Fruit fly (Drosophila melanogaster): Measurements from ENCODE around the gene Hmu.

Hmu gene

DNA sequence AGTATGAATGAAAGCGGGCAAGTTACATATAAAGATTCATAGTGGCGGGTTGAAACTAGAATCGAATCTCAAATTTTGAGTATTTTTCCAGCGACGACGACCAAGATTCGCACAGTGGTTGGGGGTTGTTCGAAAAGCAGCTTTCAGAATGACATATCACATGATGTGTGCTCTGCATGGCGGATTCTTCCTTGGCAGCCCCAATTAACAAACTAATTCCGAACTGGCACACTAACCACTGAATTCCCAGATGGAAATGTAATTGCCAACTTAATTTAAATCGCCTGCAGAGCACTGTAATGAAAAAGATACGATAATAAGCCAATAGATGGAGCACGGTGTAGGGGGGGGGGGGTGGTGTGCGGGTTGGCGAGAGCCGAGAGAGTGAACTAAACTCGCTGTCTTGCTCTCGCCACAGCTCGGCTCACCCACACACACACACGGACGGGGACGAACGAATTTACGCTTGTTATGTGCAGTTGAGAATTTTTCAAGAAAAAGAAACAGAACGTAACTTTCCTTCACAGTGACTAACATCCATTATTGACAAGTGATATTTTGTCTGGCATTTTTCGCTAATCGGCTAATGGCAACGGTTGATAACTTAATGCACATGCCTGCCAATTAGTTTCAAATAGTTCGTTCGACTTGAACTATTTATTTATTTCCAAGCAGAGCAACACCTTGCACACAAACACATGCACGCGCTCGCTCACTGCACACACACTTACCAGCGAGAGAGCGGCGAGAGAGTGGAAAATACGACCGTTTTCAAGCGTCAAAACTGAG, 7.4 kb upstream of the Hmu start (continued):
- TF ChIP-seq gfzf (GFP tag; optimal IDR thresholded peaks at IDR 0.05) (no peak), E2f1 (GFP tag; IDR thresholded peaks at IDR 0.05) (peak; percentile 96), Lpt (GFP tag; optimal IDR thresholded peaks at IDR 0.05) (no peak), ash1 (GFP tag; optimal IDR thresholded peaks at IDR 0.05) (no peak), org-1 (GFP tag; optimal IDR thresholded peaks at IDR 0.05) (peak; percentile 97), lmd (GFP tag; IDR thresholded peaks at IDR 0.05) (peak; percentile 97), CG17186 (GFP tag; optimal IDR thresholded peaks at IDR 0.05) (peak; percentile 83), CG5180 (GFP tag; optimal IDR thresholded peaks at IDR 0.05) (peak; percentile 71), lola (GFP tag; optimal IDR thresholded peaks at IDR 0.05) (peak in 1 of 3 experiments; percentile 78), hth (optimal IDR thresholded peaks at IDR 0.05) (no peak), wdn (GFP tag; IDR thresholded peaks at IDR 0.05) (peak; percentile 97), Mes4 (GFP tag; optimal IDR thresholded peaks at IDR 0.05) (peak; percentile 92), CG10979 (tag; optimal IDR thresholded peaks at IDR 0.05) (peak; percentile 91), prd (optimal IDR thresholded peaks at IDR 0.05) (no peak), prd (GFP tag; IDR thresholded peaks at IDR 0.05) (peak; percentile 97), tap (tag; optimal IDR thresholded peaks at IDR 0.05) (peak; percentile 86), CG12155 (GFP tag; optimal IDR thresholded peaks at IDR 0.05) (peak; percentile 98), ssp (GFP tag; IDR thresholded peaks at IDR 0.05) (peak; percentile 88), CG1832 (GFP tag; optimal IDR thresholded peaks at IDR 0.05) (peak; percentile 35), CG9817 (tag; optimal IDR thresholded peaks at IDR 0.05) (peak; percentile 93), CG16815 (GFP tag; optimal IDR thresholded peaks at IDR 0.05) (peak; percentile 97), Eip74EF (GFP tag; optimal IDR thresholded peaks at IDR 0.05) (peak in 1 of 2 experiments; percentile 88), CG30431 (GFP tag; optimal IDR thresholded peaks at IDR 0.05) (peak; percentile 97), CG13775 (GFP tag; optimal IDR thresholded peaks at IDR 0.05) (peak; percentile 92), cato (GFP tag; optimal IDR thresholded peaks at IDR 0.05; ENCODE audit: borderline replicate concordance) (peak; percentile 81), gsb-n (tag; optimal IDR thresholded peaks at IDR 0.05) (peak; percentile 92), fd96Cb (tag; optimal IDR thresholded peaks at IDR 0.05) (peak; percentile 95), peb (GFP tag; IDR thresholded peaks at IDR 0.05) (peak; percentile 95), CG2889 (GFP tag; IDR thresholded peaks at IDR 0.05) (peak; percentile 97), danr (GFP tag; IDR thresholded peaks at IDR 0.05) (peak; percentile 95), Ravus (GFP tag; IDR thresholded peaks at IDR 0.05) (peak; percentile 92), CG9876 (GFP tag; optimal IDR thresholded peaks at IDR 0.05) (peak; percentile 90), CG15269 (tag; optimal IDR thresholded peaks at IDR 0.05) (peak; percentile 97), scrt (GFP tag; optimal IDR thresholded peaks at IDR 0.05) (peak; percentile 90), Atf-2 (GFP tag; optimal IDR thresholded peaks at IDR 0.05) (peak; percentile 94), zen2 (GFP tag; IDR thresholded peaks at IDR 0.05; ENCODE audit: partially characterized antibody) (0 out of 3 replicates have a peak, but pooled peaks have one; percentile 17), hb (GFP tag; IDR thresholded peaks at IDR 0.05; ENCODE audit: partially characterized antibody) (0 out of 3 replicates have a peak, but pooled peaks have one; percentile 54), Hr3 (GFP tag; optimal IDR thresholded peaks at IDR 0.05) (peak; percentile 89), luna (GFP tag; optimal IDR thresholded peaks at IDR 0.05) (peak; percentile 89), Mrtf (GFP tag; IDR thresholded peaks at IDR 0.05) (peak; percentile 97), Adf1 (GFP tag; IDR thresholded peaks at IDR 0.05) (peak; percentile 84), tio (GFP tag; optimal IDR thresholded peaks at IDR 0.05) (peak; percentile 89), sc (optimal IDR thresholded peaks at IDR 0.05) (no peak), sc (GFP tag; optimal IDR thresholded peaks at IDR 0.05) (peak; percentile 90), mld (GFP tag; IDR thresholded peaks at IDR 0.05; ENCODE audit: partially characterized antibody) (no peak), crc (GFP tag; optimal IDR thresholded peaks at IDR 0.05) (peak; percentile 90), CG18764 (GFP tag; optimal IDR thresholded peaks at IDR 0.05) (peak; percentile 91), CG2129 (GFP tag; IDR thresholded peaks at IDR 0.05; ENCODE audit: partially characterized antibody) (no peak), CG8089 (GFP tag; optimal IDR thresholded peaks at IDR 0.05) (peak; percentile 91)

All from whole organism, embryonic.